Worm (Caenorhabditis elegans): Measurements from ENCODE around the gene sro-1.

sro-1 gene

ce11 chrII:7478487-7479234 is 13.2 kb upstream of the sro-1 start, which contains the start of the genes aka-1 and ubc-6 (continued):
- 0 out of 2 replicates have a peak, but pooled peaks have one; percentile 24 for TF ChIP-seq F44E2.7 (GFP tag; IDR thresholded peaks at IDR 0.05)
- TF ChIP-seq mdt-29 (GFP tag; IDR thresholded peaks at IDR 0.05): peak; percentile 90
- peak; percentile 83 for TF ChIP-seq snpc-1.2 (GFP tag; IDR thresholded peaks at IDR 0.05)
- TF ChIP-seq ceh-82 (tag; optimal IDR thresholded peaks at IDR 0.05): no peak
- TF ChIP-seq T20F7.1 (GFP tag; optimal IDR thresholded peaks at IDR 0.05): peak; percentile 89
- TF ChIP-seq zip-2 (tag; optimal IDR thresholded peaks at IDR 0.05): peak; percentile 23
- TF ChIP-seq hif-1 (tag; optimal IDR thresholded peaks at IDR 0.05): peak; percentile 31 to 83
- no peak for TF ChIP-seq fos-1 (tag; optimal IDR thresholded peaks at IDR 0.05)
- TF ChIP-seq ces-1 (GFP tag; optimal IDR thresholded peaks at IDR 0.05): peak; percentile 24
- TF ChIP-seq pqm-1 (tag; optimal IDR thresholded peaks at IDR 0.05): no peak
- TF ChIP-seq unc-39 (tag; optimal IDR thresholded peaks at IDR 0.05): no peak
- TF ChIP-seq zip-11 (GFP tag; IDR thresholded peaks at IDR 0.05): no peak
- no peak for TF ChIP-seq ama-1 (optimal IDR thresholded peaks at IDR 0.05)
- TF ChIP-seq nhr-28 (tag; optimal IDR thresholded peaks at IDR 0.05): peak; percentile 62
- peak; percentile 73 for TF ChIP-seq set-16 (GFP tag; IDR thresholded peaks at IDR 0.05)
- TF ChIP-seq nhr-41 (GFP tag; IDR thresholded peaks at IDR 0.05): peak; percentile 61; the same call in 1 of the 2 replicates
- TF ChIP-seq dpl-1 (GFP tag; optimal IDR thresholded peaks at IDR 0.05): peak; percentile 63
- TF ChIP-seq tag-97 (GFP tag; IDR thresholded peaks at IDR 0.05): no peak
- TF ChIP-seq hlh-11 (tag; optimal IDR thresholded peaks at IDR 0.05): peak; percentile 98
- TF ChIP-seq nhr-102 (tag; optimal IDR thresholded peaks at IDR 0.05): peak; percentile 89
- no peak for TF ChIP-seq attf-4 (tag; optimal IDR thresholded peaks at IDR 0.05)
- TF ChIP-seq lin-38 (GFP tag; IDR thresholded peaks at IDR 0.05): peak; percentile 95
- peak; percentile 95 for TF ChIP-seq egl-43 (GFP tag; IDR thresholded peaks at IDR 0.05)
- peak; percentile 72 to 86 for TF ChIP-seq lsy-2 (tag; optimal IDR thresholded peaks at IDR 0.05)
- peak; percentile 93 for TF ChIP-seq rbr-2 (tag; optimal IDR thresholded peaks at IDR 0.05)
- peak; percentile 91 for TF ChIP-seq madf-9 (GFP tag; conservative IDR thresholded peaks at IDR 0.05)
- no peak for TF ChIP-seq aly-2 (tag; optimal IDR thresholded peaks at IDR 0.05)

DNA sequence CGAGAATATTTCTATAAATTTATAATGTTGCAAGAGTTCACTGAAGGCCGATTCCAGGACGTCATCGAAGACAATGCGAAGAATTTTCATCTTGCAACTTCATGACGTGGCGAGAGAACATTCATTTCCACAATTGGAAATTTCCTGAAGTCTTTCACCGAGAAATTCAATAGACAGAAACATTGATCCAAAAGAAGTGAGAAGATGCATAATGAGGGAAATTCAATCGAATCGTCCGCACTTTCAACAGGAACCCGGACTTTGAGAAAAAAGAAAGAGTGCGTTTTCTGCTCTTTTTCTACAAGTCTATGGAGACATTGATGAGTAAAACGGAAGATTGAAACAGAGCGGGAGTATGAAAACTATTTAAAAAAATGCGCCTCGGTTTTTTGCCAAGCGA is 3.9 kb upstream of the sro-1 start:
- TF ChIP-seq tag-97 (GFP tag; IDR thresholded peaks at IDR 0.05) (no peak), mes-2 (tag; optimal IDR thresholded peaks at IDR 0.05; ENCODE audit: poor library complexity, severe bottlenecking) (no peak), fkh-10 (GFP tag; optimal IDR thresholded peaks at IDR 0.05) (peak; percentile 64), spr-1 (tag; optimal IDR thresholded peaks at IDR 0.05) (no peak), ces-1 (GFP tag; optimal IDR thresholded peaks at IDR 0.05) (peak; percentile 40), mxl-2 (GFP tag; conservative IDR thresholded peaks at IDR 0.05) (no peak)

DNA sequence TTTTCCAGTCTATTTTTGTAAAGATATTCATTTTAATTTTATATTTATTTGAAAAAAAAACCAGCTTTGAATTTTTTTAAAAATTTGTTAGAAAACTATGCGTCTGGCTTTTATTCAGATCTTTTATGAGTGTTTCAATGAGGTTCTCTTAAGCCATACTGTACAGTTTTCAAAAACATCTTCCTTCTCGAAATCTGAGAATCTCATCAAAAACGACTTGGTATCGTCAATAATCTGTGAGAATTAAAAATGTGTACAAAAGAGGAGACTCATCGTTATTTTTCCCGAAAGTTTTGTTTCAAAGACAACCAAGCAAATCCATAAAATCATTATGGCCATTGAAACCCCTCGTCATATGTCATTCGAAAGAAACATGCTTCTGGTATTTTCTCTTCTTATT is 6.2 kb downstream of the sro-1 start, which contains the start of gene D1022.2:
TSS of gene D1022.2 (plus strand) at position 301 of the 400 bp plus-strand sequence.
- no peak for TF ChIP-seq nhr-77 (tag; optimal IDR thresholded peaks at IDR 0.05)
- TF ChIP-seq Y75B8A.6 (GFP tag; IDR thresholded peaks at IDR 0.05): no peak
- TF ChIP-seq Y105C5A.15 (GFP tag; IDR thresholded peaks at IDR 0.05): 0 out of 2 replicates have a peak, but pooled peaks have one; percentile 14

ce11 chrII:7458706-7459105 is 6.7 kb downstream of the sro-1 start, which contains the start of gene D1022.5:
Gene D1022.5 (minus strand): TSS chrII:7458806.
- TF ChIP-seq fos-1 (tag; optimal IDR thresholded peaks at IDR 0.05) (no peak), duxl-1 (tag; optimal IDR thresholded peaks at IDR 0.05; ENCODE audit: poor library complexity) (no peak), tra-1 (GFP tag; IDR thresholded peaks at IDR 0.05) (no peak), zip-11 (GFP tag; IDR thresholded peaks at IDR 0.05) (no peak), nhr-102 (tag; optimal IDR thresholded peaks at IDR 0.05) (peak; percentile 54)

All from whole organism, L4 larva.